Fruit fly (Drosophila melanogaster) whole organism, embryonic: ENCODE data around the gene CG10348.

Experiments used
- CG15073 ChIP-seq: fragments of 200-800 bp; sonication (Bioruptor generic); optimal IDR thresholded peaks from 2 replicates; lab custom pipeline; 2016; ENCODE audit warnings: missing biosample characterization, missing genetic modification characterization
- CG7271 ChIP-seq: fragments of 200-800 bp; sonication (Bioruptor generic); optimal IDR thresholded peaks from 2 replicates; lab custom pipeline; 2018; ENCODE audit warnings: missing biosample characterization, mild to moderate bottlenecking, missing genetic modification characterization, moderate library complexity
- Rx ChIP-seq: fragments of 200-800 bp; sonication (Bioruptor generic); IDR thresholded peaks from 2 replicates; pipeline ENCODE4 v1.3.6; 2022; ENCODE audit warnings: missing biosample characterization, missing genetic modification characterization
- Sox102F ChIP-seq: fragments of 200-800 bp; sonication (Bioruptor generic); optimal IDR thresholded peaks from 2 replicates; lab custom pipeline; 2018; ENCODE audit warnings: missing biosample characterization, mild to moderate bottlenecking, missing genetic modification characterization, moderate library complexity
- cwo ChIP-seq: fragments of 200-800 bp; sonication (Bioruptor generic); optimal IDR thresholded peaks from 3 replicates; lab custom pipeline; 2017; ENCODE audit warnings: missing biosample characterization, missing genetic modification characterization, mild to moderate bottlenecking, moderate library complexity, missing genetic modification reagents
- psq ChIP-seq: fragments of 200-800 bp; sonication (Bioruptor generic); optimal IDR thresholded peaks from 2 replicates; lab custom pipeline; 2017; ENCODE audit warnings: missing biosample characterization, missing genetic modification characterization

DNA sequence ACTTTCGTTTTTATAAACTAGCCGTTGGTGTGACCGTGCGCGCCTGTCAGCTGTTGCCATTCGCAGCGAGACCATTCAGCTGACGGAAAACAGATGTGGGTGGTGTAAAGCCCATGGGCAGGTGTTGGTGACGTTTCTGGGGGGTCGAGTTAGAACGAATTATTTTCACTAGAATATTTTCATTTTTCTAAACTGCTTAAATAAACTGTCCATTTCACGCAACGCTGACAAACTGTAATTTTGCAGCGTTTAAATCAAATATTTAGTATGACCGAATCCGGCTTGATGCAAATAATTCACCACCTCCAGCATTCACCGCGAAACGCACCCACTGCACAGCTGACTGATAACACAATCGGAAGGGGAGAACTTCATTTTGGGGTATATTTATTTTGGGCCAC lies 36.9 kb downstream of the CG10348 start, which contains the start of the genes CG10383 and CG10338:
- TF ChIP-seq psq, result peak; percentile 62
- TF ChIP-seq CG7271, result peak; percentile 53
- TF ChIP-seq CG15073 (GFP tag; lab: Kevin White, UChicago), result no peak
- peak; percentile 90 for TF ChIP-seq Rx
- peak; percentile 80 for TF ChIP-seq cwo (GFP tag; lab: Kevin White, UChicago)
- TF ChIP-seq Sox102F, result peak; percentile 88
